Worm (Caenorhabditis elegans) whole organism, late embryonic: ENCODE measurements around the gene hpo-40.

Experiments used
- C38D4.7 ChIP-seq: fragments of 200-800 bp; sonication (Bioruptor generic); optimal IDR thresholded peaks from 2 replicates; lab custom pipeline; 2018; ENCODE audit warnings: mild to moderate bottlenecking, missing genetic modification characterization, moderate library complexity, missing compliant biosample characterization
- T23F11.4 ChIP-seq: fragments of 200-800 bp; sonication (Bioruptor generic); optimal IDR thresholded peaks from 2 replicates; lab custom pipeline; 2018; ENCODE audit warnings: mild to moderate bottlenecking, missing genetic modification characterization, missing compliant biosample characterization
- ceh-18 ChIP-seq: sonication (generic microtip); optimal IDR thresholded peaks from 2 replicates; lab custom pipeline; 2016; ENCODE audit warnings: missing genetic modification characterization, missing compliant biosample characterization
- ceh-19 ChIP-seq: fragments of 200-800 bp; sonication (Bioruptor generic); optimal IDR thresholded peaks from 2 replicates; lab custom pipeline; 2018; ENCODE audit warnings: mild to moderate bottlenecking, missing genetic modification characterization, missing compliant biosample characterization
- ceh-31 ChIP-seq: sonication (generic microtip); optimal IDR thresholded peaks from 2 replicates; lab custom pipeline; 2016; ENCODE audit warnings: missing genetic modification characterization, missing compliant biosample characterization
- che-1 ChIP-seq: sonication (generic microtip); optimal IDR thresholded peaks from 2 replicates; lab custom pipeline; 2016; ENCODE audit warnings: mild to moderate bottlenecking, missing genetic modification characterization, missing compliant biosample characterization
- elt-2 ChIP-seq: sonication (generic microtip); optimal IDR thresholded peaks from 2 replicates; lab custom pipeline; 2016; ENCODE audit warnings: missing genetic modification reagents, missing genetic modification characterization, missing compliant biosample characterization
- elt-4 ChIP-seq: sonication (generic microtip); optimal IDR thresholded peaks from 2 replicates; lab custom pipeline; 2016; ENCODE audit warnings: missing genetic modification characterization, missing compliant biosample characterization
- ets-4 ChIP-seq: sonication (generic microtip); optimal IDR thresholded peaks from 2 replicates; lab custom pipeline; 2016; ENCODE audit warnings: missing genetic modification characterization, missing compliant biosample characterization
- eyg-1 ChIP-seq: sonication (generic microtip); optimal IDR thresholded peaks from 2 replicates; lab custom pipeline; 2016; ENCODE audit warnings: missing genotype, missing genetic modification characterization, missing compliant biosample characterization
- fkh-10 ChIP-seq: fragments of 150-350 bp; optimal IDR thresholded peaks from 2 replicates; lab custom pipeline; 2014; ENCODE audit warnings: missing biosample characterization, missing genetic modification reagents, missing genetic modification characterization
- gmeb-2 ChIP-seq: sonication (generic microtip); optimal IDR thresholded peaks from 2 replicates; lab custom pipeline; 2016; ENCODE audit warnings: missing genetic modification characterization, inconsistent platforms, missing compliant biosample characterization
- hlh-15 ChIP-seq: sonication (generic microtip); optimal IDR thresholded peaks from 2 replicates; lab custom pipeline; 2016; ENCODE audit warnings: missing genetic modification characterization, missing compliant biosample characterization
- hlh-30 ChIP-seq: sonication (generic microtip); optimal IDR thresholded peaks from 2 replicates; lab custom pipeline; 2017; ENCODE audit warnings: antibody characterized with exemption, missing genetic modification characterization, missing compliant biosample characterization; ENCODE audit not compliant: insufficient read depth
- hlh-8 ChIP-seq: sonication (generic microtip); optimal IDR thresholded peaks from 2 replicates; lab custom pipeline; 2016; ENCODE audit warnings: missing genotype, missing genetic modification characterization, missing compliant biosample characterization
- lim-6 ChIP-seq: sonication (generic microtip); optimal IDR thresholded peaks from 2 replicates; lab custom pipeline; 2016; ENCODE audit warnings: missing genetic modification characterization, missing compliant biosample characterization
- madf-2 ChIP-seq: sonication (generic microtip); optimal IDR thresholded peaks from 2 replicates; lab custom pipeline; 2017; ENCODE audit warnings: missing genetic modification characterization, missing compliant biosample characterization
- nfya-1 ChIP-seq: sonication (generic microtip); optimal IDR thresholded peaks from 2 replicates; lab custom pipeline; 2017; ENCODE audit warnings: missing genetic modification characterization, mild to moderate bottlenecking, missing compliant biosample characterization, antibody characterized with exemption, moderate library complexity
- pag-3 ChIP-seq: sonication (generic microtip); optimal IDR thresholded peaks from 2 replicates; lab custom pipeline; 2016; ENCODE audit warnings: missing compliant biosample characterization, missing genetic modification characterization, borderline replicate concordance
- pat-9 ChIP-seq: fragments of 200-800 bp; sonication (Bioruptor generic); optimal IDR thresholded peaks from 2 replicates; lab custom pipeline; 2018; ENCODE audit warnings: mild to moderate bottlenecking, missing genetic modification characterization, moderate library complexity, missing compliant biosample characterization
- pha-4 ChIP-seq: fragments of 150-350 bp; optimal IDR thresholded peaks from 2 replicates; lab custom pipeline; 2018; ENCODE audit warnings: missing biosample characterization, missing genetic modification reagents, missing genetic modification characterization
- pqm-1 ChIP-seq: sonication (generic microtip); optimal IDR thresholded peaks from 2 replicates; lab custom pipeline; 2016; ENCODE audit warnings: missing genetic modification characterization, missing compliant biosample characterization
- ref-2 ChIP-seq: sonication (generic microtip); optimal IDR thresholded peaks from 2 replicates; lab custom pipeline; 2016; ENCODE audit warnings: missing genetic modification characterization, missing compliant biosample characterization
- rnt-1 ChIP-seq: sonication (generic microtip); optimal IDR thresholded peaks from 2 replicates; lab custom pipeline; 2016; ENCODE audit warnings: missing genetic modification characterization, missing compliant biosample characterization
- sdc-2 ChIP-seq: sonication (generic microtip); optimal IDR thresholded peaks from 2 replicates; lab custom pipeline; 2016; ENCODE audit warnings: missing genotype, missing genetic modification characterization, missing compliant biosample characterization
- syd-9 ChIP-seq: sonication (generic microtip); optimal IDR thresholded peaks from 2 replicates; lab custom pipeline; 2016; ENCODE audit warnings: mild to moderate bottlenecking, missing genetic modification characterization, moderate library complexity, missing compliant biosample characterization
- tbx-2 ChIP-seq: sonication (generic microtip); optimal IDR thresholded peaks from 2 replicates; lab custom pipeline; 2016; ENCODE audit warnings: missing genetic modification characterization, missing compliant biosample characterization
- ttx-3 ChIP-seq: sonication (generic microtip); optimal IDR thresholded peaks from 2 replicates; lab custom pipeline; 2016; ENCODE audit warnings: missing genetic modification reagents, missing genetic modification characterization, missing compliant biosample characterization
- unc-3 ChIP-seq, 2 experiments: fragments of 200-800 bp in 1 of 2; sonication (Bioruptor generic) in 1 of 2; sonication (generic microtip) in 1 of 2; conservative IDR thresholded peaks in 1 of 2; optimal IDR thresholded peaks in 1 of 2; 2 replicates each; pipeline versions ENCODE4 v1.3.6 to Lab custom; 2016 to 2022; ENCODE audit warnings: missing compliant biosample characterization in 2 of 2, missing genetic modification characterization in 2 of 2, missing genetic modification reagents in 1 of 2
- unc-42 ChIP-seq: sonication (generic microtip); optimal IDR thresholded peaks from 2 replicates; lab custom pipeline; 2016; ENCODE audit warnings: missing genotype, missing genetic modification characterization, missing compliant biosample characterization
- zip-5 ChIP-seq: sonication (generic microtip); optimal IDR thresholded peaks from 2 replicates; lab custom pipeline; 2016; ENCODE audit warnings: missing genetic modification characterization, missing compliant biosample characterization
- ztf-16 ChIP-seq: sonication (generic microtip); optimal IDR thresholded peaks from 2 replicates; lab custom pipeline; 2017; ENCODE audit warnings: missing genetic modification characterization, missing compliant biosample characterization

The hpo-40 gene

ce11 chrV:10201913-10202312 lies 10.8 kb upstream of the hpo-40 start, which contains the start of gene ZK856.7:
TSS of gene ZK856.7 (plus strand) at chrV:10202098.
- no peak for TF ChIP-seq T23F11.4 (GFP tag; lab: Kevin White, UChicago)

- TF ChIP-seq gmeb-2 (tag; lab: Kevin White, UChicago) (no peak), madf-2 (no peak), syd-9 (tag; lab: Kevin White, UChicago) (no peak), hlh-15 (tag; lab: Kevin White, UChicago) (no peak), rnt-1 (no peak), pha-4 (tag; lab: Kevin White, UChicago) (no peak), pqm-1 (tag; lab: Kevin White, UChicago) (no peak), hlh-30 (no peak), hlh-8 (tag; lab: Kevin White, UChicago) (no peak), ceh-19 (GFP tag; lab: Kevin White, UChicago) (no peak), ztf-16 (tag; lab: Kevin White, UChicago) (no peak), ceh-31 (tag; lab: Kevin White, UChicago) (no peak), fkh-10 (GFP tag; lab: Kevin White, UChicago) (no peak), tbx-2 (tag; lab: Kevin White, UChicago) (no peak), ref-2 (tag; lab: Kevin White, UChicago) (no peak), pag-3 (tag; lab: Kevin White, UChicago) (no peak), lim-6 (no peak), elt-4 (tag; lab: Kevin White, UChicago) (no peak), zip-5 (tag; lab: Kevin White, UChicago) (no peak), che-1 (tag; lab: Kevin White, UChicago) (no peak)
Measured at ce11 chrV:10202340-10202739, 10.4 kb upstream of the hpo-40 start.

- no peak for TF ChIP-seq ceh-31 (tag; lab: Kevin White, UChicago)
- no peak for TF ChIP-seq ets-4 (tag; lab: Kevin White, UChicago)
- no peak for TF ChIP-seq che-1 (tag; lab: Kevin White, UChicago)
- peak; percentile 41 for TF ChIP-seq elt-2 (tag; lab: Kevin White, UChicago)
- no peak for TF ChIP-seq madf-2
- TF ChIP-seq ttx-3 (tag; lab: Kevin White, UChicago), result no peak
- no peak for TF ChIP-seq ceh-18 (tag; lab: Kevin White, UChicago)
Measured at ce11 chrV:10203435-10204009, 9.2 kb upstream of the hpo-40 start, which contains the start of gene chpf-1. TSS of gene chpf-1 (minus strand) at chrV:10203485.

- TF ChIP-seq C38D4.7 (GFP tag; lab: Kevin White, UChicago), result no peak
- no peak for TF ChIP-seq eyg-1
- no peak for TF ChIP-seq lim-6
- TF ChIP-seq ref-2 (tag; lab: Kevin White, UChicago), result no peak
- no peak for TF ChIP-seq pat-9
- TF ChIP-seq nfya-1, result peak; percentile 21
- TF ChIP-seq unc-3 (GFP tag; conservative IDR thresholded peaks at IDR 0.05; lab: Robert Waterston, UW), result no peak
- no peak for TF ChIP-seq unc-3 (tag; optimal IDR thresholded peaks at IDR 0.05; lab: Kevin White, UChicago)
- TF ChIP-seq unc-42 (tag; lab: Kevin White, UChicago), result peak; percentile 20
Measured at ce11 chrV:10204863-10205338, 7.8 kb upstream of the hpo-40 start, which contains the start of the genes ZK856.19 and ZK856.11. TSS of gene ZK856.19 (minus strand) at chrV:10204913. TSS of gene ZK856.11 (minus strand) at chrV:10204938.

ce11 chrV:10205483-10205882 lies 7.2 kb upstream of the hpo-40 start, which contains the start of gene ZK856.16:
TSS of gene ZK856.16 (minus strand) at chrV:10205583.
- TF ChIP-seq rnt-1 (no peak), sdc-2 (tag; lab: Kevin White, UChicago) (no peak)
